Worm (Caenorhabditis elegans) whole organism, early embryonic: Measurements from ENCODE around the gene srj-37.

Source experiments
- B0310.2 ChIP-seq: sonication (generic microtip); optimal IDR thresholded peaks from 2 replicates; lab custom pipeline; 2016; ENCODE audit warnings: mild to moderate bottlenecking, missing genetic modification characterization, missing compliant biosample characterization
- ama-1 ChIP-seq: fragments of 150-350 bp; optimal IDR thresholded peaks from 2 replicates; lab custom pipeline; 2014
- ceh-36 ChIP-seq: sonication (generic microtip); optimal IDR thresholded peaks from 2 replicates; lab custom pipeline; 2016; ENCODE audit warnings: missing genetic modification characterization, inconsistent platforms, missing compliant biosample characterization
- ets-7 ChIP-seq: sonication (generic microtip); optimal IDR thresholded peaks from 2 replicates; lab custom pipeline; 2016; ENCODE audit warnings: missing genotype, missing genetic modification characterization, missing compliant biosample characterization
- flt-1 ChIP-seq: fragments of 200-800 bp; sonication (Bioruptor generic); IDR thresholded peaks from 2 replicates; pipeline ENCODE4 v1.3.6; 2022; ENCODE audit warnings: missing genetic modification characterization, missing compliant biosample characterization
- hmbx-1 ChIP-seq: sonication (generic microtip); optimal IDR thresholded peaks from 2 replicates; lab custom pipeline; 2016; ENCODE audit warnings: mild to moderate bottlenecking, missing genetic modification characterization, missing compliant biosample characterization
- hmg-4 ChIP-seq: fragments of 200-800 bp; sonication (Bioruptor generic); optimal IDR thresholded peaks from 2 replicates; lab custom pipeline; 2018; ENCODE audit warnings: mild to moderate bottlenecking, missing genetic modification characterization, missing compliant biosample characterization
- pes-1 ChIP-seq: fragments of 200-800 bp; sonication (Bioruptor generic); IDR thresholded peaks from 2 replicates; pipeline ENCODE4 v1.3.6; 2022; ENCODE audit warnings: missing genetic modification reagents, missing genetic modification characterization, missing compliant biosample characterization
- sea-1 ChIP-seq: fragments of 200-800 bp; sonication (Bioruptor generic); conservative IDR thresholded peaks from 2 replicates; pipeline ENCODE4 v1.3.6; 2022; ENCODE audit warnings: missing genetic modification characterization, missing compliant biosample characterization
- tbx-37 ChIP-seq: fragments of 200-800 bp; sonication (Bioruptor generic); conservative IDR thresholded peaks from 2 replicates; pipeline ENCODE4 v1.3.6; 2022; ENCODE audit warnings: missing genetic modification reagents, missing genetic modification characterization, missing compliant biosample characterization
- tra-4 ChIP-seq: sonication (generic microtip); optimal IDR thresholded peaks from 2 replicates; lab custom pipeline; 2017; ENCODE audit warnings: missing genetic modification characterization, missing compliant biosample characterization

DNA sequence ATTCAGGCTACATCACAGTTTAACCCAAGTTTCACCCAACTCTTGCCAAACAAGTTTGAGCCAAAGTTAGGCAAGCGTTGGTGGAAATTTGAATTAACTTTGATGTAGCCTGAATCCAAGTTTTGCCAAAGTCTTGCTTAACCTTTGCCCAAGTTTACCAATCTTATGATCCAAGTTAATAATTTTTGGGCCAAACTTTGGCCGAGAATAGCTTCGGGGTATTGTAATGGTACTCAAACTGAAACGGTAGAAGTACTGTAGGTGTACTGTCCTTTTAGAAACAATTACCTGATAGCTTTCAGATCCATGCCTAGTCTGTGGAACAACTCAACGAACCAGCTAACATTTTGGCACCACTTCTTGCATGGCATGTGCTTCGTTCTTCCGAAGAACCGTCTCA is 38.2 kb upstream of the srj-37 start, which contains the start of gene nhr-251:
- no peak for TF ChIP-seq flt-1
- no peak for TF ChIP-seq pes-1 (GFP tag; lab: Robert Waterston, UW)
- no peak for TF ChIP-seq ets-7 (tag; lab: Kevin White, UChicago)
- no peak for TF ChIP-seq tra-4 (tag; lab: Kevin White, UChicago)
- no peak for TF ChIP-seq hmg-4 (GFP tag; lab: Kevin White, UChicago)
- no peak for TF ChIP-seq ama-1
- TF ChIP-seq sea-1 (GFP tag; lab: Robert Waterston, UW) = no peak
- TF ChIP-seq B0310.2 = no peak
- no peak for TF ChIP-seq tbx-37 (GFP tag; lab: Robert Waterston, UW)
- no peak for TF ChIP-seq ceh-36 (tag; lab: Kevin White, UChicago)
- no peak for TF ChIP-seq hmbx-1 (tag; lab: Kevin White, UChicago)
